Worm (Caenorhabditis elegans) whole organism, L1 larva: ENCODE measurements around the gene rab-7.

ENCODE experiments used
- ama-1 ChIP-seq: fragments of 150-350 bp; optimal IDR thresholded peaks from 2 replicates; lab custom pipeline; 2014
- blmp-1 ChIP-seq: fragments of 150-350 bp; optimal IDR thresholded peaks from 2 replicates; lab custom pipeline; 2014; ENCODE audit warnings: missing biosample characterization, missing genetic modification characterization
- ceh-63 ChIP-seq: fragments of 200-800 bp; sonication (Bioruptor generic); optimal IDR thresholded peaks from 2 replicates; lab custom pipeline; 2018; ENCODE audit warnings: mild to moderate bottlenecking, missing genetic modification characterization, missing compliant biosample characterization
- efl-1 ChIP-seq, 4 experiments: fragments of 150-350 bp; optimal IDR thresholded peaks in 3 of 4; peaks in 1 of 4; 1 replicate in 1 of 4; 2 replicates in 3 of 4; lab custom pipeline; 2014; ENCODE audit warnings: missing biosample characterization in 2 of 4, missing genetic modification characterization in 2 of 4, missing genetic modification reagents in 2 of 4
- ets-5 ChIP-seq: fragments of 200-800 bp; sonication (Bioruptor generic); IDR thresholded peaks from 2 replicates; pipeline ENCODE4 v1.3.6; 2022; ENCODE audit warnings: missing genetic modification characterization, missing compliant biosample characterization
- hlh-4 ChIP-seq: sonication (generic microtip); optimal IDR thresholded peaks from 2 replicates; lab custom pipeline; 2016; ENCODE audit warnings: mild to moderate bottlenecking, missing genetic modification characterization, missing compliant biosample characterization
- nhr-237 ChIP-seq: fragments of 150-350 bp; optimal IDR thresholded peaks from 2 replicates; lab custom pipeline; 2014; ENCODE audit warnings: missing biosample characterization, missing genetic modification characterization
- pax-3 ChIP-seq: fragments of 200-800 bp; sonication (Bioruptor generic); optimal IDR thresholded peaks from 2 replicates; lab custom pipeline; 2018; ENCODE audit warnings: mild to moderate bottlenecking, missing genetic modification characterization, moderate library complexity, missing compliant biosample characterization
- skn-1 ChIP-seq: fragments of 150-350 bp; optimal IDR thresholded peaks from 2 replicates; lab custom pipeline; 2014; ENCODE audit warnings: missing biosample characterization, missing genetic modification characterization
- sox-4 ChIP-seq: sonication (generic microtip); optimal IDR thresholded peaks from 2 replicates; lab custom pipeline; 2016; ENCODE audit warnings: missing genetic modification characterization, missing compliant biosample characterization
- unc-62 ChIP-seq: fragments of 150-350 bp; optimal IDR thresholded peaks from 2 replicates; lab custom pipeline; 2014; ENCODE audit warnings: missing biosample characterization, missing genetic modification reagents, missing genetic modification characterization
- zag-1 ChIP-seq: fragments of 150-350 bp; optimal IDR thresholded peaks from 2 replicates; lab custom pipeline; 2014; ENCODE audit warnings: missing biosample characterization, missing genetic modification characterization

- no peak for TF ChIP-seq nhr-237 (tag; lab: Kevin White, UChicago)
- TF ChIP-seq ceh-63 (GFP tag; lab: Kevin White, UChicago), result no peak
- TF ChIP-seq pax-3 (tag; lab: Kevin White, UChicago), result no peak
- peak; percentile 20 for TF ChIP-seq blmp-1 (tag; lab: Kevin White, UChicago)
- TF ChIP-seq efl-1 (optimal IDR thresholded peaks at IDR 0.05; lab: Kevin White, UChicago), result peak; percentile 36 to 62
- TF ChIP-seq efl-1 (GFP tag; optimal IDR thresholded peaks at IDR 0.05 in 1 of 2; lab: Kevin White, UChicago), result peak; percentile 55 to 95
- TF ChIP-seq skn-1, result peak; percentile 30
- TF ChIP-seq unc-62 (GFP tag; lab: Kevin White, UChicago), result no peak
- TF ChIP-seq zag-1 (tag; lab: Kevin White, UChicago), result no peak
- TF ChIP-seq hlh-4 (tag; lab: Kevin White, UChicago), result no peak
- no peak for TF ChIP-seq ama-1 (lab: Kevin White, UChicago)
- peak; percentile 4 for TF ChIP-seq sox-4 (tag; lab: Kevin White, UChicago)
- no peak for TF ChIP-seq ets-5 (GFP tag; lab: Robert Waterston, UW)
Observed at ce11 chrII:11958793-11959574, 7.7 kb downstream of the rab-7 start.
